Worm (Caenorhabditis elegans): ENCODE results near the gene ugt-18.

DNA sequence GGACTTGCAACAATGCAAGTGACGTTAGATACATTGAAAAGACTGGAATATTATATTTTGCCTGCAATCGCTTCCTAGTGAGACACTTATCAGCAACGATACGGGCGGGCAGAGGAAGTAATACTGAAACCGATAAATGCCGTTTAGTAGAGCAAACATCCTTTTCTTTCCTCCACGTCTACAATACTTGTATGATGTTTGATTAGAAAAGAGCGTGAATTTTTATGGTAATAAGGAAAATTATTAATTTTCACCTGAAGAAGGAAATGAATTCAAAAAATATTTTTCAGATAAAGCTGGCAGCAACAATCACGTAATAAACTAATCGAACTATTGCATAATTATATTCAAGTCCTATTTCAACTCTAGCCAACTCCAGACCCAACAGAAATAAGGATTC, 34.7 kb downstream of the ugt-18 start, which contains the start of gene C44H9.7:
- no peak for TF ChIP-seq ztf-23 (GFP tag; IDR thresholded peaks at IDR 0.05)
- no peak for TF ChIP-seq flt-1 (GFP tag; IDR thresholded peaks at IDR 0.05)
- TF ChIP-seq cog-1 (tag; optimal IDR thresholded peaks at IDR 0.05), result no peak
- no peak for TF ChIP-seq med-1 (GFP tag; optimal IDR thresholded peaks at IDR 0.05; ENCODE audit: insufficient read depth)
- TF ChIP-seq tab-1 (GFP tag; IDR thresholded peaks at IDR 0.05), result no peak
- no peak for TF ChIP-seq klf-2 (GFP tag; conservative IDR thresholded peaks at IDR 0.05)
- no peak for TF ChIP-seq ref-1 (GFP tag; conservative IDR thresholded peaks at IDR 0.05)
- no peak for TF ChIP-seq T22C8.4 (GFP tag; IDR thresholded peaks at IDR 0.05)
- TF ChIP-seq ztf-29 (GFP tag; IDR thresholded peaks at IDR 0.05), result no peak

Measured in whole organism, midembryonic.